Worm (Caenorhabditis elegans): ENCODE results near the gene cogc-2.

Gene cogc-2

DNA sequence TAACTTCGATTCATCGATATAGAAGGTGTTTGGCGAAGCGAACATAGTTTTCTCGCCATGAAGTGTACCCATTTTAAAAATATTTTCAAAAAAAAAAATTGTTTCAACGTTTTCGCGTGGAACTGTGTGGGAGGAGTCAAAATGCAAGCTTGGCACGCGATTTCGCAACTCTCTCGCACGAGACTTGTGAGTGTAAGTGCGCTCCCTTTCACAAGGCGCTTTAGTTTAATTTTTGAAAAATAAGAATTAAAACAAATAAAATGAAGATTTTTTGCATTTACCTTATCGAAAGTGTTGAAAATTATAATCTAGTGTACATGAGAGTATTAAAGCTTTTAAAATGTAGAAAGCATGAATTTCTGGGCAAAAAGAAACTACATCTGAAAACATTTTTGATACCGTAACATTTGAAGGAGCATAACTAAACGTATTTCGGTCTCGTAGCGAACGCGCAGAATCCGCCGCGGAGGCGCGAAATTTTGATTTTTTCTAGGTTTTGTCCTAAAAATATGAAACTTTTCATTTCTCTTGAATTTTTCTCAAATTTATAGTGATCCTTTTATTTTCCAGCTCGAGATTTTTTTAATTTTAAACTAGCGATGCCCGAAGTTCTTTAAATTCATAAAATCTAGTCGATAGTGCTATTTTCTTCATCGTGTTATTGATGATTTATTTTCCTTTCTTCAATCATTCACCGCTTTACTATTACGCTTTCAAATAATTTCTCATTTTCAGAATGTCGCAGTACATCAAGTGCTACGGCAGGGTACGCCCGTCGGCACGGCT, at the start of gene cogc-2, which contains the start of gene klp-18:
Gene cogc-2 (minus strand): TSS at position 105 of the 786 bp plus-strand sequence.
Gene klp-18 (plus strand): TSS at position 736 of the 786 bp plus-strand sequence.
- peak; percentile 96 to 97 for TF ChIP-seq efl-1 (optimal IDR thresholded peaks at IDR 0.05)
- TF ChIP-seq efl-1 (GFP tag; optimal IDR thresholded peaks at IDR 0.05 in 1 of 2): peak; percentile 95 to 99
- peak; percentile 93 for TF ChIP-seq rnt-1 (tag; optimal IDR thresholded peaks at IDR 0.05)
- TF ChIP-seq nhr-71 (tag; optimal IDR thresholded peaks at IDR 0.05): peak; percentile 90
- peak; percentile 83 for TF ChIP-seq xbp-1 (tag; optimal IDR thresholded peaks at IDR 0.05)
- TF ChIP-seq jun-1 (tag; optimal IDR thresholded peaks at IDR 0.05): peak; percentile 44
- peak; percentile 75 for TF ChIP-seq lin-15B (tag; optimal IDR thresholded peaks at IDR 0.05)
- peak; percentile 32 for TF ChIP-seq pax-3 (tag; optimal IDR thresholded peaks at IDR 0.05)
- TF ChIP-seq elt-3 (tag; optimal IDR thresholded peaks at IDR 0.05): peak in 2 of 6 experiments; percentile 71 to 86
- TF ChIP-seq unc-62 (GFP tag; optimal IDR thresholded peaks at IDR 0.05): no peak
- peak; percentile 85 for TF ChIP-seq nhr-20 (tag; optimal IDR thresholded peaks at IDR 0.05)
- peak; percentile 71 for TF ChIP-seq irx-1 (tag; optimal IDR thresholded peaks at IDR 0.05)
- TF ChIP-seq ceh-90 (tag; optimal IDR thresholded peaks at IDR 0.05): peak; percentile 12
- no peak for TF ChIP-seq pqm-1 (tag; optimal IDR thresholded peaks at IDR 0.05)
- TF ChIP-seq aly-2 (tag; optimal IDR thresholded peaks at IDR 0.05): no peak
- peak; percentile 85 for TF ChIP-seq tbx-2 (tag; optimal IDR thresholded peaks at IDR 0.05)
- TF ChIP-seq ztf-4 (tag; optimal IDR thresholded peaks at IDR 0.05): peak; percentile 62
- peak; percentile 85 for TF ChIP-seq dsc-1 (tag; optimal IDR thresholded peaks at IDR 0.05)
- TF ChIP-seq C16A3.4 (tag; optimal IDR thresholded peaks at IDR 0.05): peak; percentile 94
- TF ChIP-seq sup-37 (GFP tag; optimal IDR thresholded peaks at IDR 0.05): no peak
- TF ChIP-seq F16B12.6 (tag; optimal IDR thresholded peaks at IDR 0.05): peak; percentile 50
- peak; percentile 9 for TF ChIP-seq fkh-4 (tag; optimal IDR thresholded peaks at IDR 0.05; ENCODE audit: borderline replicate concordance)
- peak; percentile 74 for TF ChIP-seq lir-3 (tag; optimal IDR thresholded peaks at IDR 0.05; ENCODE audit: poor library complexity)
- TF ChIP-seq lsy-2 (tag; optimal IDR thresholded peaks at IDR 0.05): peak; percentile 87 to 91
- TF ChIP-seq nhr-11 (tag; optimal IDR thresholded peaks at IDR 0.05): peak; percentile 7
- TF ChIP-seq nhr-76 (tag; optimal IDR thresholded peaks at IDR 0.05): peak; percentile 69
- no peak for TF ChIP-seq nhr-28 (tag; optimal IDR thresholded peaks at IDR 0.05)
- no peak for TF ChIP-seq ces-1 (GFP tag; optimal IDR thresholded peaks at IDR 0.05)
- TF ChIP-seq sox-4 (tag; optimal IDR thresholded peaks at IDR 0.05): peak; percentile 63
- TF ChIP-seq zag-1 (tag; optimal IDR thresholded peaks at IDR 0.05): no peak
- TF ChIP-seq Y116A8C.19 (tag; optimal IDR thresholded peaks at IDR 0.05; ENCODE audit: borderline replicate concordance): no peak
- peak; percentile 51 for TF ChIP-seq fkh-10 (GFP tag; optimal IDR thresholded peaks at IDR 0.05)
- peak; percentile 83 for TF ChIP-seq swsn-7 (tag; optimal IDR thresholded peaks at IDR 0.05)
- peak; percentile 75 for TF ChIP-seq lin-39 (tag; optimal IDR thresholded peaks at IDR 0.05)
- no peak for TF ChIP-seq egl-27 (tag; optimal IDR thresholded peaks at IDR 0.05)
- peak; percentile 63 to 86 (median 75) for TF ChIP-seq ceh-82 (tag; optimal IDR thresholded peaks at IDR 0.05)
- TF ChIP-seq lin-35 (GFP tag; optimal IDR thresholded peaks at IDR 0.05): peak; percentile 95 to 99
- peak; percentile 80 for TF ChIP-seq blmp-1 (tag; optimal IDR thresholded peaks at IDR 0.05)
- TF ChIP-seq dpl-1 (GFP tag; optimal IDR thresholded peaks at IDR 0.05): peak; percentile 91 to 96 (median 95)
- TF ChIP-seq hpl-2 (GFP tag; optimal IDR thresholded peaks at IDR 0.05): peak; percentile 63
- peak; percentile 85 for TF ChIP-seq nhr-90 (tag; optimal IDR thresholded peaks at IDR 0.05; ENCODE audit: poor library complexity)
- no peak for TF ChIP-seq hlh-17 (GFP tag; optimal IDR thresholded peaks at IDR 0.05; ENCODE audit: borderline replicate concordance)
- no peak for TF ChIP-seq tlp-1 (tag; optimal IDR thresholded peaks at IDR 0.05)
- TF ChIP-seq mdl-1 (tag; optimal IDR thresholded peaks at IDR 0.05): peak in 1 of 2 experiments; percentile 88
- peak; percentile 88 for TF ChIP-seq nhr-47 (tag; optimal IDR thresholded peaks at IDR 0.05)
- peak; percentile 73 for TF ChIP-seq isw-1 (GFP tag; IDR thresholded peaks at IDR 0.05)
- peak; percentile 80 for TF ChIP-seq snpc-4 (tag; optimal IDR thresholded peaks at IDR 0.05)
- peak; percentile 96 for TF ChIP-seq unc-130 (tag; optimal IDR thresholded peaks at IDR 0.05)
- peak; percentile 81 for TF ChIP-seq mep-1 (tag; optimal IDR thresholded peaks at IDR 0.05)
- no peak for TF ChIP-seq nhr-237 (tag; optimal IDR thresholded peaks at IDR 0.05)
- TF ChIP-seq C34B4.2 (tag; optimal IDR thresholded peaks at IDR 0.05): no peak
